Fruit fly (Drosophila melanogaster) whole organism, embryonic: ENCODE results near the gene Snm1.

Experiments
- CG10267 ChIP-seq: fragments of 200-800 bp; sonication (Bioruptor generic); optimal IDR thresholded peaks from 2 replicates; lab custom pipeline; 2018; ENCODE audit warnings: missing biosample characterization, mild to moderate bottlenecking, missing genetic modification characterization, moderate library complexity
- CG10366 ChIP-seq: fragments of 200-800 bp; sonication (Bioruptor generic); IDR thresholded peaks from 2 replicates; pipeline ENCODE4 v1.3.6; 2022; ENCODE audit warnings: missing biosample characterization, missing genetic modification characterization
- CG10431 ChIP-seq: fragments of 200-800 bp; sonication (Bioruptor generic); optimal IDR thresholded peaks from 3 replicates; lab custom pipeline; 2018; ENCODE audit warnings: missing biosample characterization, mild to moderate bottlenecking, missing genetic modification characterization
- CG12219 ChIP-seq: fragments of 200-800 bp; sonication (Bioruptor generic); optimal IDR thresholded peaks from 3 replicates; lab custom pipeline; 2018; ENCODE audit warnings: missing biosample characterization, mild to moderate bottlenecking, missing genetic modification characterization
- CG13287 ChIP-seq: fragments of 200-800 bp; sonication (Bioruptor generic); IDR thresholded peaks from 2 replicates; pipeline ENCODE4 v1.3.6; 2022; ENCODE audit warnings: missing biosample characterization, missing genetic modification characterization; ENCODE audit not compliant: partially characterized antibody
- CG15601 ChIP-seq: fragments of 200-800 bp; sonication (Bioruptor generic); optimal IDR thresholded peaks from 3 replicates; lab custom pipeline; 2019; ENCODE audit warnings: missing biosample characterization, mild to moderate bottlenecking, missing genetic modification characterization, moderate library complexity
- CG1603 ChIP-seq: fragments of 200-800 bp; sonication (Bioruptor generic); optimal IDR thresholded peaks from 2 replicates; lab custom pipeline; 2019; ENCODE audit warnings: missing biosample characterization, mild to moderate bottlenecking, missing genetic modification characterization, moderate library complexity
- CG17186 ChIP-seq: fragments of 200-800 bp; sonication (Bioruptor generic); optimal IDR thresholded peaks from 3 replicates; lab custom pipeline; 2017; ENCODE audit warnings: missing biosample characterization, missing genetic modification reagents, missing genetic modification characterization
- CG17361 ChIP-seq: fragments of 200-800 bp; sonication (Bioruptor generic); IDR thresholded peaks from 3 replicates; pipeline ENCODE4 v1.3.6; 2022; ENCODE audit warnings: missing biosample characterization, missing genetic modification characterization
- CG17829 ChIP-seq: fragments of 200-800 bp; optimal IDR thresholded peaks from 2 replicates; lab custom pipeline; 2019; ENCODE audit warnings: missing biosample characterization, mild to moderate bottlenecking, missing genetic modification characterization, moderate library complexity
- CG1792 ChIP-seq: fragments of 200-800 bp; sonication (Bioruptor generic); optimal IDR thresholded peaks from 2 replicates; lab custom pipeline; 2016; ENCODE audit warnings: missing biosample characterization, missing genetic modification characterization
- CG18476 ChIP-seq: fragments of 200-800 bp; sonication (Bioruptor generic); optimal IDR thresholded peaks from 2 replicates; lab custom pipeline; 2016; ENCODE audit warnings: missing biosample characterization, mild to moderate bottlenecking, missing genetic modification characterization
- CG2202 ChIP-seq: fragments of 200-800 bp; sonication (Bioruptor generic); optimal IDR thresholded peaks from 2 replicates; lab custom pipeline; 2018; ENCODE audit warnings: missing biosample characterization, mild to moderate bottlenecking, missing genetic modification characterization
- CG31441 ChIP-seq: fragments of 200-800 bp; sonication (Bioruptor generic); IDR thresholded peaks from 2 replicates; pipeline ENCODE4 v1.3.6; 2022; ENCODE audit warnings: missing biosample characterization, missing genetic modification characterization
- CG6272 ChIP-seq: fragments of 200-800 bp; sonication (Bioruptor generic); IDR thresholded peaks from 2 replicates; pipeline ENCODE4 v1.3.6; 2022; ENCODE audit warnings: missing biosample characterization, missing genetic modification characterization
- CG7357 ChIP-seq: fragments of 200-800 bp; sonication (Bioruptor generic); IDR thresholded peaks from 3 replicates; pipeline ENCODE4 v1.3.6; 2022; ENCODE audit warnings: missing biosample characterization, missing genetic modification characterization
- CG7372 ChIP-seq: fragments of 200-800 bp; sonication (Bioruptor generic); IDR thresholded peaks from 2 replicates; pipeline ENCODE4 v1.3.6; 2022; ENCODE audit warnings: missing biosample characterization, missing genetic modification characterization
- CG7745 ChIP-seq: fragments of 200-800 bp; sonication (Bioruptor generic); optimal IDR thresholded peaks from 2 replicates; lab custom pipeline; 2018; ENCODE audit warnings: missing biosample characterization, mild to moderate bottlenecking, missing genetic modification characterization, moderate library complexity
- CG8924 ChIP-seq: fragments of 200-800 bp; optimal IDR thresholded peaks from 3 replicates; lab custom pipeline; 2019; ENCODE audit warnings: missing biosample characterization, mild to moderate bottlenecking, missing genetic modification characterization, moderate library complexity
- Doc3 ChIP-seq: fragments of 200-800 bp; sonication (Bioruptor generic); IDR thresholded peaks from 3 replicates; pipeline ENCODE4 v1.3.6; 2022; ENCODE audit warnings: missing biosample characterization, missing genetic modification characterization; ENCODE audit not compliant: partially characterized antibody
- Elba2 ChIP-seq: fragments of 200-800 bp; sonication (Bioruptor generic); optimal IDR thresholded peaks from 3 replicates; lab custom pipeline; 2016; ENCODE audit warnings: missing biosample characterization, missing genetic modification characterization
- Hr3 ChIP-seq: fragments of 200-800 bp; sonication (Bioruptor generic); optimal IDR thresholded peaks from 3 replicates; lab custom pipeline; 2016; ENCODE audit warnings: missing biosample characterization, missing genetic modification characterization
- Hr78 ChIP-seq, 2 experiments: fragments of 200-800 bp in 1 of 2; fragments of >200 bp in 1 of 2; sonication (Bioruptor generic) in 1 of 2; optimal IDR thresholded peaks; 2 replicates each; lab custom pipeline; 2017 to 2019; ENCODE audit warnings: missing biosample characterization in 2 of 2, missing genetic modification characterization in 2 of 2, mild to moderate bottlenecking in 1 of 2, moderate library complexity in 1 of 2
- MTF-1 ChIP-seq: fragments of 200-800 bp; sonication (Bioruptor generic); optimal IDR thresholded peaks from 2 replicates; lab custom pipeline; 2018; ENCODE audit warnings: missing biosample characterization, mild to moderate bottlenecking, missing genetic modification characterization, borderline replicate concordance
- Nf-YA ChIP-seq: fragments of 200-800 bp; sonication (Bioruptor generic); IDR thresholded peaks from 2 replicates; pipeline ENCODE4 v1.3.6; 2022; ENCODE audit warnings: missing biosample characterization, missing genetic modification characterization
- Nf-YC ChIP-seq: fragments of 200-800 bp; optimal IDR thresholded peaks from 3 replicates; lab custom pipeline; 2019; ENCODE audit warnings: missing biosample characterization, mild to moderate bottlenecking, missing genetic modification characterization, moderate library complexity
- Scr ChIP-seq: fragments of 200-800 bp; sonication (Bioruptor generic); IDR thresholded peaks from 2 replicates; pipeline ENCODE4 v1.3.6; 2022; ENCODE audit warnings: missing biosample characterization, missing genetic modification characterization; ENCODE audit not compliant: partially characterized antibody
- Sox102F ChIP-seq: fragments of 200-800 bp; sonication (Bioruptor generic); optimal IDR thresholded peaks from 2 replicates; lab custom pipeline; 2018; ENCODE audit warnings: missing biosample characterization, mild to moderate bottlenecking, missing genetic modification characterization, moderate library complexity
- Sry-δ ChIP-seq: fragments of 200-800 bp; sonication (Bioruptor generic); optimal IDR thresholded peaks from 2 replicates; lab custom pipeline; 2016; ENCODE audit warnings: missing biosample characterization, missing genetic modification characterization
- Usf ChIP-seq: fragments of 200-800 bp; sonication (Bioruptor generic); optimal IDR thresholded peaks from 2 replicates; lab custom pipeline; 2017; ENCODE audit warnings: missing genotype, missing biosample characterization, missing genetic modification characterization
- ato ChIP-seq: fragments of 200-800 bp; sonication (Bioruptor generic); IDR thresholded peaks from 2 replicates; pipeline ENCODE4 v1.3.6; 2022; ENCODE audit warnings: missing biosample characterization, missing genetic modification characterization; ENCODE audit not compliant: partially characterized antibody
- bab2 ChIP-seq: fragments of 200-800 bp; sonication (Bioruptor generic); optimal IDR thresholded peaks from 2 replicates; lab custom pipeline; 2016; ENCODE audit warnings: missing biosample characterization, missing genetic modification characterization
- chm ChIP-seq: fragments of 200-800 bp; sonication (Bioruptor generic); IDR thresholded peaks from 2 replicates; pipeline ENCODE4 v1.3.6; 2022; ENCODE audit warnings: missing biosample characterization, missing genetic modification characterization
- chn ChIP-seq: fragments of 200-800 bp; sonication (Bioruptor generic); optimal IDR thresholded peaks from 2 replicates; lab custom pipeline; 2016; ENCODE audit warnings: missing biosample characterization, missing genetic modification characterization
- ci ChIP-seq: fragments of 200-800 bp; sonication (Bioruptor generic); IDR thresholded peaks from 3 replicates; pipeline ENCODE4 v1.3.6; 2022; ENCODE audit warnings: missing biosample characterization, missing genetic modification characterization
- corto ChIP-seq: fragments of 200-800 bp; sonication (Bioruptor generic); optimal IDR thresholded peaks from 2 replicates; lab custom pipeline; 2016; ENCODE audit warnings: missing biosample characterization, mild to moderate bottlenecking, missing genetic modification characterization, moderate library complexity
- cwo ChIP-seq: fragments of 200-800 bp; sonication (Bioruptor generic); optimal IDR thresholded peaks from 3 replicates; lab custom pipeline; 2017; ENCODE audit warnings: missing biosample characterization, missing genetic modification characterization, mild to moderate bottlenecking, moderate library complexity, missing genetic modification reagents
- dati ChIP-seq: fragments of 200-800 bp; sonication (Bioruptor generic); IDR thresholded peaks from 2 replicates; pipeline ENCODE4 v1.3.6; 2022; ENCODE audit warnings: missing biosample characterization, missing genetic modification characterization
- esg ChIP-seq: fragments of 200-800 bp; sonication (Bioruptor generic); conservative IDR thresholded peaks from 2 replicates; pipeline ENCODE4 v1.3.6; 2022; ENCODE audit warnings: missing biosample characterization, missing genetic modification characterization
- her ChIP-seq: fragments of 200-800 bp; sonication (Bioruptor generic); optimal IDR thresholded peaks from 2 replicates; lab custom pipeline; 2016; ENCODE audit warnings: missing biosample characterization, missing genetic modification characterization
- kay ChIP-seq: fragments of 200-800 bp; sonication (Bioruptor generic); optimal IDR thresholded peaks from 2 replicates; lab custom pipeline; 2016; ENCODE audit warnings: missing biosample characterization, missing genetic modification characterization
- ken ChIP-seq: fragments of 200-800 bp; sonication (Bioruptor generic); IDR thresholded peaks from 3 replicates; pipeline ENCODE4 v1.3.6; 2022; ENCODE audit warnings: missing biosample characterization, missing genetic modification characterization
- oc ChIP-seq: fragments of 200-800 bp; sonication (Bioruptor generic); optimal IDR thresholded peaks from 2 replicates; lab custom pipeline; 2018; ENCODE audit warnings: missing biosample characterization, mild to moderate bottlenecking, missing genetic modification characterization, moderate library complexity
- pb ChIP-seq: fragments of 200-800 bp; sonication (Bioruptor generic); optimal IDR thresholded peaks from 3 replicates; lab custom pipeline; 2016; ENCODE audit warnings: missing biosample characterization, missing genetic modification characterization
- psq ChIP-seq: fragments of 200-800 bp; sonication (Bioruptor generic); optimal IDR thresholded peaks from 2 replicates; lab custom pipeline; 2017; ENCODE audit warnings: missing biosample characterization, missing genetic modification characterization
- pum ChIP-seq: fragments of 200-800 bp; sonication (Bioruptor generic); optimal IDR thresholded peaks from 2 replicates; lab custom pipeline; 2016; ENCODE audit warnings: missing biosample characterization, missing genetic modification characterization
- ro ChIP-seq: fragments of 200-800 bp; sonication (Bioruptor generic); IDR thresholded peaks from 2 replicates; pipeline ENCODE4 v1.3.6; 2022; ENCODE audit warnings: missing biosample characterization, missing genetic modification characterization
- sna ChIP-seq: fragments of 200-800 bp; sonication (Bioruptor generic); IDR thresholded peaks from 2 replicates; pipeline ENCODE4 v1.3.6; 2022; ENCODE audit warnings: missing biosample characterization, missing genetic modification characterization; ENCODE audit not compliant: partially characterized antibody
- trem ChIP-seq: fragments of 200-800 bp; optimal IDR thresholded peaks from 3 replicates; lab custom pipeline; 2019; ENCODE audit warnings: missing biosample characterization, mild to moderate bottlenecking, missing genetic modification characterization, moderate library complexity
- zfh2 ChIP-seq: fragments of 200-800 bp; sonication (Bioruptor generic); optimal IDR thresholded peaks from 2 replicates; lab custom pipeline; 2016; ENCODE audit warnings: missing biosample characterization, missing genetic modification characterization

Snm1 gene

dm6 chr3R:5591398-5591853 is 36.5 kb downstream of the Snm1 start, which contains the start of the genes noi and Vha26 (continued):
- no peak for TF ChIP-seq corto
- no peak for TF ChIP-seq CG6272
- TF ChIP-seq pb: no peak
- peak; percentile 73 for TF ChIP-seq CG17829 (tag; lab: Kevin White, UChicago)
- peak in 1 of 2 experiments; percentile 54 for TF ChIP-seq Hr78 (GFP tag; optimal IDR thresholded peaks at IDR 0.05; lab: Kevin White, UChicago)
- no peak for TF ChIP-seq ken (GFP tag; lab: Robert Waterston, UW)
- TF ChIP-seq ro: no peak
- TF ChIP-seq CG8924 (tag; lab: Kevin White, UChicago): no peak
- no peak for TF ChIP-seq cwo (GFP tag; lab: Kevin White, UChicago)
- no peak for TF ChIP-seq Elba2 (GFP tag; lab: Kevin White, UChicago)
- TF ChIP-seq ci (GFP tag; lab: Robert Waterston, UW): peak; percentile 23; the same call in 1 of the 3 replicates
- no peak for TF ChIP-seq psq (GFP tag; lab: Kevin White, UChicago)
- TF ChIP-seq zfh2 (GFP tag; lab: Kevin White, UChicago): peak; percentile 59
- peak; percentile 74; the same call in 2 of the 3 replicates for TF ChIP-seq CG17361 (GFP tag; lab: Robert Waterston, UW)
- no peak for TF ChIP-seq ato
- TF ChIP-seq CG13287 (GFP tag; lab: Robert Waterston, UW): no peak; the same call in none of the 2 replicates
- TF ChIP-seq kay: no peak
- TF ChIP-seq CG12219 (GFP tag; lab: Kevin White, UChicago): no peak
- peak; percentile 28 for TF ChIP-seq Hr3 (GFP tag; lab: Kevin White, UChicago)
- no peak for TF ChIP-seq CG1792
- peak; percentile 46; the same call in 2 of the 3 replicates for TF ChIP-seq Doc3
- TF ChIP-seq CG10366 (GFP tag; lab: Robert Waterston, UW): no peak
- TF ChIP-seq pum (GFP tag; lab: Kevin White, UChicago): peak; percentile 34
- TF ChIP-seq Nf-YC (tag; lab: Kevin White, UChicago): peak; percentile 57
- TF ChIP-seq MTF-1: no peak
- TF ChIP-seq Scr: peak; percentile 65
- no peak for TF ChIP-seq CG7745
- peak; percentile 72 for TF ChIP-seq CG10267 (tag; lab: Kevin White, UChicago)
- TF ChIP-seq esg (GFP tag; lab: Robert Waterston, UW): no peak
- TF ChIP-seq CG18476 (GFP tag; lab: Kevin White, UChicago): peak; percentile 58
- TF ChIP-seq her (GFP tag; lab: Kevin White, UChicago): no peak
- TF ChIP-seq trem: peak; percentile 91
- TF ChIP-seq CG1603 (tag; lab: Kevin White, UChicago): peak; percentile 85
- no peak for TF ChIP-seq Usf (GFP tag; lab: Kevin White, UChicago)
- TF ChIP-seq oc (tag; lab: Kevin White, UChicago): no peak
- TF ChIP-seq CG17186 (GFP tag; lab: Kevin White, UChicago): peak; percentile 78
- TF ChIP-seq CG10431 (GFP tag; lab: Kevin White, UChicago): no peak
- no peak for TF ChIP-seq dati (GFP tag; lab: Robert Waterston, UW)
- peak; percentile 74 for TF ChIP-seq Sry-δ
- no peak; the same call in 1 of the 2 replicates for TF ChIP-seq CG31441 (GFP tag; lab: Robert Waterston, UW)
- peak; percentile 37; the same call in 1 of the 2 replicates for TF ChIP-seq sna (GFP tag; lab: Robert Waterston, UW)
- no peak for TF ChIP-seq chm
- peak; percentile 98 for TF ChIP-seq CG7357
- no peak for TF ChIP-seq Sox102F
- no peak for TF ChIP-seq chn (GFP tag; lab: Kevin White, UChicago)
- TF ChIP-seq CG2202 (tag; lab: Kevin White, UChicago): peak; percentile 50
- peak; percentile 10 for TF ChIP-seq bab2 (GFP tag; lab: Kevin White, UChicago)
- TF ChIP-seq Nf-YA (GFP tag; lab: Robert Waterston, UW): no peak
- TF ChIP-seq CG7372 (GFP tag; lab: Robert Waterston, UW): peak; percentile 21; the same call in 1 of the 2 replicates
- peak; percentile 68 for TF ChIP-seq CG15601
